Fruit fly (Drosophila melanogaster): ENCODE data around the gene CG17078.
A peak's percentile ranks its signal among the peaks of the same experiment; 100 is the strongest.

The CG17078 gene

dm6 chr2L:273603-274002 lies 4.4 kb downstream of the CG17078 start, which contains the start of the genes mbm and CG11555 (continued):
- TF ChIP-seq CG9727 (GFP tag; optimal IDR thresholded peaks at IDR 0.05) (no peak), eyg (GFP tag; optimal IDR thresholded peaks at IDR 0.05) (no peak), nmo (GFP tag; optimal IDR thresholded peaks at IDR 0.05) (peak; percentile 42), CkIIα-i1 (GFP tag; IDR thresholded peaks at IDR 0.05) (no peak), chm (GFP tag; IDR thresholded peaks at IDR 0.05) (no peak), CG9817 (tag; optimal IDR thresholded peaks at IDR 0.05) (peak; percentile 4), CG6254 (GFP tag; optimal IDR thresholded peaks at IDR 0.05) (no peak), exex (tag; optimal IDR thresholded peaks at IDR 0.05) (no peak), Sry-β (GFP tag; optimal IDR thresholded peaks at IDR 0.05) (peak; percentile 98), Hr39 (optimal IDR thresholded peaks at IDR 0.05) (no peak), CoRest (tag; optimal IDR thresholded peaks at IDR 0.05) (peak; percentile 60), dmrt11E (tag; optimal IDR thresholded peaks at IDR 0.05) (peak; percentile 38), Max (GFP tag; optimal IDR thresholded peaks at IDR 0.05) (peak; percentile 65), hb (GFP tag; IDR thresholded peaks at IDR 0.05; ENCODE audit: partially characterized antibody) (peak; percentile 51; the same call in 1 of the 3 replicates), CG7928 (GFP tag; optimal IDR thresholded peaks at IDR 0.05) (no peak), Bteb2 (GFP tag; optimal IDR thresholded peaks at IDR 0.05) (no peak), CG12391 (tag; optimal IDR thresholded peaks at IDR 0.05) (peak; percentile 60), bsh (GFP tag; optimal IDR thresholded peaks at IDR 0.05) (peak in 1 of 2 experiments; percentile 24), CG2116 (GFP tag; optimal IDR thresholded peaks at IDR 0.05) (peak; percentile 61), row (GFP tag; IDR thresholded peaks at IDR 0.05) (peak; percentile 80), ttk (GFP tag; IDR thresholded peaks at IDR 0.05) (no peak), Mes4 (GFP tag; optimal IDR thresholded peaks at IDR 0.05) (no peak), zen2 (GFP tag; IDR thresholded peaks at IDR 0.05; ENCODE audit: partially characterized antibody) (no peak; the same call in 2 of the 3 replicates), esg (GFP tag; conservative IDR thresholded peaks at IDR 0.05) (no peak), dysf (GFP tag; IDR thresholded peaks at IDR 0.05) (peak; percentile 24; the same call in 1 of the 3 replicates), Fer3 (tag; optimal IDR thresholded peaks at IDR 0.05) (peak; percentile 25), dpn (GFP tag; optimal IDR thresholded peaks at IDR 0.05) (peak in 1 of 2 experiments; percentile 19), Six4 (GFP tag; optimal IDR thresholded peaks at IDR 0.05) (no peak), phol (tag; optimal IDR thresholded peaks at IDR 0.05) (peak; percentile 56), CG13287 (GFP tag; IDR thresholded peaks at IDR 0.05; ENCODE audit: partially characterized antibody) (peak; percentile 73), CG16863 (GFP tag; optimal IDR thresholded peaks at IDR 0.05) (no peak), CG15601 (tag; optimal IDR thresholded peaks at IDR 0.05) (peak; percentile 34), BEAF-32 (GFP tag; optimal IDR thresholded peaks at IDR 0.05) (peak; percentile 58), HmgZ (tag; optimal IDR thresholded peaks at IDR 0.05) (peak; percentile 33), bigmax (GFP tag; optimal IDR thresholded peaks at IDR 0.05) (peak; percentile 79), CG15696 (tag; optimal IDR thresholded peaks at IDR 0.05) (peak; percentile 1), CG18262 (tag; optimal IDR thresholded peaks at IDR 0.05) (peak; percentile 43), pho (GFP tag; optimal IDR thresholded peaks at IDR 0.05) (no peak), maf-S (GFP tag; optimal IDR thresholded peaks at IDR 0.05) (no peak), sisA (GFP tag; IDR thresholded peaks at IDR 0.05) (no peak), PHDP (tag; optimal IDR thresholded peaks at IDR 0.05) (peak; percentile 41), CG17829 (tag; optimal IDR thresholded peaks at IDR 0.05) (peak; percentile 60), CG11504 (tag; optimal IDR thresholded peaks at IDR 0.05) (peak; percentile 49), CG8924 (tag; optimal IDR thresholded peaks at IDR 0.05) (peak; percentile 61), CG4854 (GFP tag; optimal IDR thresholded peaks at IDR 0.05) (no peak), Sry-δ (GFP tag; optimal IDR thresholded peaks at IDR 0.05) (no peak)
